Fruit fly (Drosophila melanogaster): ENCODE results near the gene alpha-Est4.

- TF ChIP-seq CG8478 (optimal IDR thresholded peaks at IDR 0.05) (no peak), CTCF (optimal IDR thresholded peaks at IDR 0.05) (no peak)
Measured at dm6 chr3R:7504989-7505761, 33.2 kb downstream of the alpha-Est4 start, which contains the start of gene alpha-Est9.
